Worm (Caenorhabditis elegans): ENCODE results near the gene C15C7.4.

DNA sequence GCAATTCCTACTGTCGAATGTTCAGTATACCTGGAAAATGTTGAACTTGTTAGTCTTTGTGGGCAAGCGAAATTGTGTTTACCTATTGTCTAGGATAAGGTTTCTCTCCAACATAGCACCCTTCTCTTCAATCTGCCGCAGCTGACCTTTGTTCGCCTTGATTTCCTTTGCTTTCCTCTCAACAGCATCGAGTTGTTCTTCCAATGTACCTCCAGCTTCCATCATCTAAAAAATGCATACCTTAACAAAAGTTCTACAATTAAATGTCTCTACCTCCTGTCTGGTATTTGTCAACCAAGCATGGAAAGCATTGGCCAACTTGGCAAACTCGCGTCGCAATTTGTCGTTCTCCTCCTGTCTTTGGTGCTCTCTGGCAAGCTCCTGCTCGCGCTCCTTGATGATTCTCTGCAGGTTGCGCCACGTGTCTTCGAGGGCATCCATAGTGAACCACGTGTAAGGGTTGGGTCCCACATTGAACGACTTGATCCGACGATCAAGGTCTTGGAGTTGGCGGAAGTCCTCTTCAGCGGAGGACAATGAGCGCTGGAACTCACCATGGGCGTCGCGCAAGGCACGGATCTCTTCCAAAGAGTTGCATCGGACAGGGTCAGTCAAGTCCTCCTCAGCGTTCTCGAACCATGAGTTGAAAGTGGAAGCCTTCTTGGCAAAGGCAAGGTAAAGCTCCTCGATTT, 26.6 kb upstream of the C15C7.4 start:
- TF ChIP-seq aly-2 (tag; optimal IDR thresholded peaks at IDR 0.05) (no peak), nhr-11 (tag; optimal IDR thresholded peaks at IDR 0.05) (no peak), snpc-4 (tag; optimal IDR thresholded peaks at IDR 0.05) (no peak), egl-27 (tag; optimal IDR thresholded peaks at IDR 0.05) (no peak), elt-1 (tag; optimal IDR thresholded peaks at IDR 0.05) (no peak), unc-62 (GFP tag; optimal IDR thresholded peaks at IDR 0.05) (no peak)

All from whole organism, L2 larva.